Fruit fly (Drosophila melanogaster): Measurements from ENCODE around the gene CG9109.

The CG9109 gene

DNA sequence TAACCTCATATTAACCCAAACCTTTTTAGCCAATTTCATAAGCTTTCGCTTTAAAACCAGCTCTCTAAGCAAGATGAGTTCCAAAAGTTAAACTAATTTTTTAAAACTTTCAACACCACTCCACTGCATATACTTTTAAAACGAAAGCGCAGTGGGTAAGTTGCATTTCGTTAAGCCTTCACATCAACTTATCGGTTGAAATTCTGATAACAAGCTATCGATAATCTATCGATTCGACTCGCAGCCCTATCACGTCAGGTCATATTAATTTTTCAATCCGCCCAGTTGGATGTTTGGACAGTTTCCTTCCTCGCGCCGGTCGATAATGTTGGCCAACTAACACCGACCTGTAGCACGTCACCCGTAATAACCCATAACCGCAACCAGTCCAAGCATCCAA is 48.1 kb downstream of the CG9109 start, which contains the start of gene ifc (continued):
- TF ChIP-seq ss (GFP tag; optimal IDR thresholded peaks at IDR 0.05) (peak in 1 of 2 experiments; percentile 3), OdsH (GFP tag; optimal IDR thresholded peaks at IDR 0.05) (no peak), CG34406 (GFP tag; optimal IDR thresholded peaks at IDR 0.05) (no peak), acj6 (GFP tag; optimal IDR thresholded peaks at IDR 0.05) (peak; percentile 19), fd85E (GFP tag; optimal IDR thresholded peaks at IDR 0.05) (no peak), Hr39 (GFP tag; optimal IDR thresholded peaks at IDR 0.05) (no peak), Hr38 (GFP tag; optimal IDR thresholded peaks at IDR 0.05) (no peak), esn (GFP tag; optimal IDR thresholded peaks at IDR 0.05) (peak; percentile 45), Blimp-1 (GFP tag; optimal IDR thresholded peaks at IDR 0.05) (no peak), CG7368 (GFP tag; optimal IDR thresholded peaks at IDR 0.05) (no peak), dsx (GFP tag; optimal IDR thresholded peaks at IDR 0.05; ENCODE audit: poor library complexity, severe bottlenecking) (peak; percentile 30), dac (GFP tag; optimal IDR thresholded peaks at IDR 0.05) (no peak), CG10669 (GFP tag; optimal IDR thresholded peaks at IDR 0.05) (peak; percentile 10), Hr4 (GFP tag; optimal IDR thresholded peaks at IDR 0.05) (no peak)

DNA sequence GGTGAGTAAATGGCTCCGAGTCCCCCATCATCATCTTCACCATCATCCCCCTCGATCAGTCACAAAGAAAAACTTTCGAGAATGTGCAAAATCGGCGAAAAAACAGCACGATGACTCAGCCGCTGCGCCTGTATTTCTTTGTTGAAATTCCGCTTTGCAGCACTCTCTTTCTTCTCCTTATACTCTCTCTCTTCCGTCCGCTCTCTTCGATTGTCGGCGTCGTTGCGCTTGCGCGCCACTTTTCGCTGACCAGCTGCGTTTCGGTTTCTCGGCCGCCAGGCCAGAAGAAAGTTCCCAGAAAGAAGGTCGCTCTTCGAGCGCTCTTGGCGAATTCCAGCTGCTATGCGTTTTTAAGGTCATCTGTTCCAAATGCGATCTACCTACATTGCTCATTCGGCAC is 51.0 kb downstream of the CG9109 start:
- TF ChIP-seq svp (GFP tag) (peak; percentile 35), Sox14 (GFP tag; optimal IDR thresholded peaks at IDR 0.05) (peak; percentile 55), CG6854 (GFP tag; optimal IDR thresholded peaks at IDR 0.05) (peak; percentile 2), Blimp-1 (GFP tag; optimal IDR thresholded peaks at IDR 0.05) (peak; percentile 20), net (GFP tag; optimal IDR thresholded peaks at IDR 0.05) (no peak), CG34406 (GFP tag; optimal IDR thresholded peaks at IDR 0.05) (no peak), fd59A (GFP tag; optimal IDR thresholded peaks at IDR 0.05) (no peak), Eip78C (GFP tag) (no peak), Hr39 (GFP tag; optimal IDR thresholded peaks at IDR 0.05) (no peak), Eip75B (GFP tag; optimal IDR thresholded peaks at IDR 0.05) (peak; percentile 7)

DNA sequence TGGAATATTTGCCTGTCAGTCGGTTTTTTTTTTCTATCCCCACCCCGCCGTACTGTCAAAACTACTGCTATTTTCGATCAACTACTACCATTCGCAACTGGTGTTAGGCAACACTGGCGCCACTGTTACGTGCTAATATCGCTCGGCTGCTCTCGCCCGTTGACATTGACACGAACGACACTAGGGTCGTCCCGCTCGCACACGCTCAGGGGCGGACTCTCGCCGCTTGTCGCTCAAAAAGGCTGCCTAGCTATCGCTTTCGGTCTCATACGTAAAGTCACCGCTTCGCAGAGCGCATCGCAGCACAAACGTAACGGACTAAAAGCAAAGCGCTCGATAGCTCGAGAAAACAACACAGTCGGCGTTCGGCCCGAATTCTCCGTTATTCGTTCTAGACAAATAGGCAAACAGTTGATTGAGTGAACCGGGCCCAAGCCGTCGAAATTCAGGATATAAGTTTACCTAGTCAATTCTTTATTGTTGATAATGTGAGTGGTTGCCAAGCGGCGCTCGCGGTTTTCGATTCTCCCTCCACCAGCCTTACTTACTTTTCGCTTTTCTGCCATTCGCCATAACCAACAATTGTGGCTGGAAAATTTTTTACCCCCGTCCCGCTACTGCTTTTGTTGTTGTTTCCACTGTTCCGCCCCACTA is 51.8 kb downstream of the CG9109 start:
- TF ChIP-seq Lpt (GFP tag; optimal IDR thresholded peaks at IDR 0.05) (peak; percentile 2), fd59A (GFP tag; optimal IDR thresholded peaks at IDR 0.05) (peak; percentile 33), CG3919 (GFP tag; optimal IDR thresholded peaks at IDR 0.05) (peak; percentile 57), CG11762 (GFP tag; optimal IDR thresholded peaks at IDR 0.05; ENCODE audit: insufficient read depth) (no peak), CG4318 (GFP tag; optimal IDR thresholded peaks at IDR 0.05) (no peak), Gug (GFP tag; IDR thresholded peaks at IDR 0.05) (no peak), Hr38 (GFP tag; optimal IDR thresholded peaks at IDR 0.05) (no peak), CG6163 (GFP tag; IDR thresholded peaks at IDR 0.05) (no peak), eg (GFP tag; IDR thresholded peaks at IDR 0.05) (no peak), CG10631 (GFP tag; optimal IDR thresholded peaks at IDR 0.05) (no peak), CG6808 (GFP tag; optimal IDR thresholded peaks at IDR 0.05) (peak; percentile 28), Hr4 (GFP tag; optimal IDR thresholded peaks at IDR 0.05) (peak; percentile 14), acj6 (GFP tag; optimal IDR thresholded peaks at IDR 0.05) (no peak), Sox14 (GFP tag; optimal IDR thresholded peaks at IDR 0.05) (peak; percentile 51), fd85E (GFP tag; optimal IDR thresholded peaks at IDR 0.05) (no peak), svp (GFP tag) (peak; percentile 92), CG31627 (GFP tag; optimal IDR thresholded peaks at IDR 0.05) (no peak), ss (GFP tag; optimal IDR thresholded peaks at IDR 0.05) (peak; percentile 14 to 57), Sox15 (GFP tag; optimal IDR thresholded peaks at IDR 0.05) (no peak), CG1621 (tag; optimal IDR thresholded peaks at IDR 0.05) (peak; percentile 88), lz (GFP tag; optimal IDR thresholded peaks at IDR 0.05) (peak; percentile 45), pdm3 (GFP tag; optimal IDR thresholded peaks at IDR 0.05) (peak; percentile 25), salr (GFP tag; optimal IDR thresholded peaks at IDR 0.05) (peak in 1 of 2 experiments; percentile 16), Eip75B (GFP tag; optimal IDR thresholded peaks at IDR 0.05) (peak; percentile 48), CG7368 (GFP tag; optimal IDR thresholded peaks at IDR 0.05) (peak; percentile 23), CG11902 (GFP tag; optimal IDR thresholded peaks at IDR 0.05) (peak; percentile 53), Smox (GFP tag; optimal IDR thresholded peaks at IDR 0.05) (peak; percentile 22), CG8632 (GFP tag; optimal IDR thresholded peaks at IDR 0.05) (no peak), OdsH (GFP tag; optimal IDR thresholded peaks at IDR 0.05) (peak; percentile 23), CG15336 (GFP tag; IDR thresholded peaks at IDR 0.05) (no peak), topi (GFP tag; optimal IDR thresholded peaks at IDR 0.05) (peak; percentile 35), fkh (GFP tag; optimal IDR thresholded peaks at IDR 0.05) (peak; percentile 72), spab (GFP tag; optimal IDR thresholded peaks at IDR 0.05) (no peak), Hr39 (GFP tag; optimal IDR thresholded peaks at IDR 0.05) (peak; percentile 21), CG6276 (GFP tag; optimal IDR thresholded peaks at IDR 0.05) (no peak), net (GFP tag; optimal IDR thresholded peaks at IDR 0.05) (peak; percentile 32), dac (GFP tag; optimal IDR thresholded peaks at IDR 0.05) (no peak), achi (GFP tag; optimal IDR thresholded peaks at IDR 0.05) (peak; percentile 95)

Measured in whole organism, prepupa.